Worm (Caenorhabditis elegans) whole organism, mixed stage, embryonic: ENCODE data around the gene B0334.20.

Experiments used
- blmp-1 ChIP-seq: fragments of 150-350 bp; optimal IDR thresholded peaks from 2 replicates; lab custom pipeline; 2014; ENCODE audit warnings: missing biosample characterization, missing genetic modification characterization
- ceh-39 ChIP-seq: fragments of 150-350 bp; optimal IDR thresholded peaks from 2 replicates; lab custom pipeline; 2014; ENCODE audit warnings: missing biosample characterization, missing genetic modification characterization
- ceh-83 ChIP-seq: fragments of 200-800 bp; sonication (Bioruptor generic); optimal IDR thresholded peaks from 2 replicates; lab custom pipeline; 2018; ENCODE audit warnings: mild to moderate bottlenecking, missing genetic modification characterization, missing compliant biosample characterization
- cnd-1 ChIP-seq: fragments of 200-800 bp; sonication (Bioruptor generic); optimal IDR thresholded peaks from 2 replicates; lab custom pipeline; 2018; ENCODE audit warnings: mild to moderate bottlenecking, missing genetic modification characterization, missing compliant biosample characterization
- elt-1 ChIP-seq: sonication (generic microtip); optimal IDR thresholded peaks from 2 replicates; lab custom pipeline; 2017; ENCODE audit warnings: missing genetic modification characterization, mild to moderate bottlenecking, missing compliant biosample characterization, antibody characterized with exemption, moderate library complexity, borderline replicate concordance; ENCODE audit not compliant: insufficient read depth
- elt-3 ChIP-seq: fragments of 150-350 bp; optimal IDR thresholded peaks from 2 replicates; lab custom pipeline; 2014; ENCODE audit warnings: missing biosample characterization, missing genetic modification characterization
- flh-1 ChIP-seq: fragments of 200-800 bp; sonication (Bioruptor generic); optimal IDR thresholded peaks from 2 replicates; lab custom pipeline; 2018; ENCODE audit warnings: mild to moderate bottlenecking, missing genetic modification characterization, moderate library complexity, missing compliant biosample characterization
- ham-2 ChIP-seq: fragments of 200-800 bp; sonication (Bioruptor generic); optimal IDR thresholded peaks from 2 replicates; lab custom pipeline; 2018; ENCODE audit warnings: mild to moderate bottlenecking, missing genetic modification characterization, missing compliant biosample characterization
- hlh-1 ChIP-seq: fragments of 150-350 bp; optimal IDR thresholded peaks from 2 replicates; lab custom pipeline; 2014; ENCODE audit warnings: missing biosample characterization, missing genetic modification reagents, missing genetic modification characterization
- lin-13 ChIP-seq: fragments of 150-350 bp; optimal IDR thresholded peaks from 2 replicates; lab custom pipeline; 2014; ENCODE audit warnings: missing biosample characterization, missing genetic modification characterization
- lin-32 ChIP-seq: fragments of 200-800 bp; sonication (Bioruptor generic); optimal IDR thresholded peaks from 2 replicates; lab custom pipeline; 2018; ENCODE audit warnings: mild to moderate bottlenecking, missing genetic modification characterization, missing compliant biosample characterization
- lsy-2 ChIP-seq: fragments of 150-350 bp; optimal IDR thresholded peaks from 2 replicates; lab custom pipeline; 2014; ENCODE audit warnings: missing biosample characterization, missing genetic modification characterization
- mab-5 ChIP-seq: fragments of 150-350 bp; optimal IDR thresholded peaks from 2 replicates; lab custom pipeline; 2014; ENCODE audit warnings: missing biosample characterization, missing genetic modification characterization
- mls-2 ChIP-seq: sonication (generic microtip); optimal IDR thresholded peaks from 2 replicates; lab custom pipeline; 2016; ENCODE audit warnings: mild to moderate bottlenecking, missing genetic modification characterization, moderate library complexity, missing compliant biosample characterization
- nhr-12 ChIP-seq: fragments of 150-350 bp; optimal IDR thresholded peaks from 2 replicates; lab custom pipeline; 2014; ENCODE audit warnings: missing biosample characterization, missing genetic modification characterization
- nhr-2 ChIP-seq: fragments of 150-350 bp; optimal IDR thresholded peaks from 2 replicates; lab custom pipeline; 2014; ENCODE audit warnings: missing biosample characterization, missing genetic modification characterization
- nhr-237 ChIP-seq: fragments of 150-350 bp; optimal IDR thresholded peaks from 2 replicates; lab custom pipeline; 2014; ENCODE audit warnings: missing biosample characterization, missing genetic modification characterization
- nhr-28 ChIP-seq: fragments of 150-350 bp; optimal IDR thresholded peaks from 2 replicates; lab custom pipeline; 2014; ENCODE audit warnings: missing biosample characterization, missing genetic modification characterization
- nhr-76 ChIP-seq: sonication (generic microtip); optimal IDR thresholded peaks from 2 replicates; lab custom pipeline; 2017; ENCODE audit warnings: missing biosample characterization, missing genetic modification characterization
- pha-4 ChIP-seq: fragments of 150-350 bp; optimal IDR thresholded peaks from 2 replicates; lab custom pipeline; 2018; ENCODE audit warnings: missing biosample characterization, missing genetic modification reagents, missing genetic modification characterization
- sem-2 ChIP-seq: fragments of 200-800 bp; sonication (Bioruptor generic); optimal IDR thresholded peaks from 2 replicates; lab custom pipeline; 2018; ENCODE audit warnings: mild to moderate bottlenecking, missing genetic modification characterization, missing compliant biosample characterization
- snpc-4 ChIP-seq: fragments of 150-350 bp; optimal IDR thresholded peaks from 2 replicates; lab custom pipeline; 2014; ENCODE audit warnings: missing biosample characterization, missing genetic modification characterization
- sptf-1 ChIP-seq: sonication (generic microtip); optimal IDR thresholded peaks from 2 replicates; lab custom pipeline; 2017; ENCODE audit warnings: mild to moderate bottlenecking, missing genetic modification characterization, moderate library complexity, missing compliant biosample characterization
- tbx-8 ChIP-seq: fragments of 200-800 bp; sonication (Bioruptor generic); optimal IDR thresholded peaks from 2 replicates; lab custom pipeline; 2018; ENCODE audit warnings: mild to moderate bottlenecking, missing genetic modification characterization, moderate library complexity, missing compliant biosample characterization
- unc-120 ChIP-seq: sonication (generic microtip); optimal IDR thresholded peaks from 2 replicates; lab custom pipeline; 2017; ENCODE audit warnings: missing genetic modification characterization, missing compliant biosample characterization; ENCODE audit not compliant: poor library complexity, severe bottlenecking
- unc-39 ChIP-seq: fragments of 150-350 bp; optimal IDR thresholded peaks from 2 replicates; lab custom pipeline; 2014; ENCODE audit warnings: missing biosample characterization, missing genetic modification characterization

B0334.20 gene

DNA sequence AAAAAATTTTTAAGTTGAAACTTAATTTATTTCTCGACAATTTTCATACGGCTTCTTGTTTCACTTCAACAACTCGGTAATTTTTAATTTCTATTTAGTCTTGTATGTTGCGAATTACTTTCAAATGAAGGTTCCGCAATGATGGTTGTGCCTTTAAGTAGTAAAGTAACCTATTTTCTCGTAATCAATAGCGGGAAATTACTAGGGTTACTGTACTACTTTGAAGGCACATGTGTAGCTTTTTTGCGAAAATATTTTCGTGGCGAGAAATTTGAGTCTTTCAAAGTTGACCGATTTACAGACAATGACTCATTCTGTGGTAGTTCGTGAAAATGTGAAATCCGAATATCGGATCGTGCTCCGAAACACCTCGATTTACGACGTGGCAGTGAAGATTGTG is 17.9 kb upstream of the B0334.20 start, which contains the start of gene B0334.10:
TSS of gene B0334.10 (plus strand) at position 301 of the 400 bp plus-strand sequence.
- no peak for TF ChIP-seq ham-2 (GFP tag; lab: Kevin White, UChicago)
- no peak for TF ChIP-seq sem-2
- no peak for TF ChIP-seq snpc-4 (tag; lab: Kevin White, UChicago)
- TF ChIP-seq nhr-28, result no peak
- TF ChIP-seq mls-2, result no peak
- no peak for TF ChIP-seq nhr-76 (tag; lab: Kevin White, UChicago)
- TF ChIP-seq elt-3 (tag; lab: Kevin White, UChicago), result no peak
- no peak for TF ChIP-seq mab-5 (tag; lab: Kevin White, UChicago)
- TF ChIP-seq unc-120, result no peak

DNA sequence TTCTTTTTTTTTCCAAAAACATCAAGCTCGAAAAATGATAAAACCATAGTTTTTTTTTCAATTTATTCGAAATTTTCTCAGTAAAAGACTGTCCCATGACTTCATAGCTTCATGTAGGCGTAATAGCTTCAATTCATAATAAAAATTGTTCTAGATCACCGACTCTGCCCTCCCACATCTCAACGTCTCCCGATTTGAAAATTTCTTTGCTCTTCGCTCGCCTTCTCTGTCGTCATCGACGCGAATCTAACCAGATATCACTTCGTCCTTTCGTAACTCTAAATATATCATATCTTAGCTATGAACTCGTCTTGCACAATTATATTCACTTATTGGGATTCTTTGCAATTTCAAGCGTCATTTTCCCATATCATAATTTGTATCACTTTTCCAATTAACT is 14.5 kb upstream of the B0334.20 start, which contains the start of gene srh-44:
TSS of gene srh-44 (plus strand) at position 301 of the 400 bp plus-strand sequence.
- TF ChIP-seq sptf-1 (no peak), blmp-1 (tag; lab: Kevin White, UChicago) (no peak), cnd-1 (tag; lab: Kevin White, UChicago) (no peak)
- TF ChIP-seq, all 35 proteins: peak for 0

DNA sequence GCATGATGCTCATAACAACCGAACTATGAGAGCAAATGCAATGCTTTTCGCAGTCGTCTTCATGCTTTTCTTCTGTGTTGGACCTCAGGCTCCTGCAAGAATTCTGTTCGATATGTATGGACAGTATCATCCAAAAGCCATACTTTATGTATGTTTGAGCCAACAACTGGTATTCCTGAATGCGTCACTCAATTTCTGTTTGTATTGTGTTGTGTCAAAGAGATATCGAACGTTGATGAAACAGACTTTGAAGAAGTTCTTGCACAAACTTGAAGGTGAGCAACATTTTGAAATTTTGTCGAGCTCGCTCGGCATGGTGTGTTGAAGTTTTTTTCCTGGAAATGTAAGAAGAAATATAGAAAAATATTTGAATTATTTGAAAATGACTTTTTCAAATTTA is 12.7 kb upstream of the B0334.20 start:
- TF ChIP-seq mab-5 (tag; lab: Kevin White, UChicago), result no peak
- TF ChIP-seq lin-13 (tag; lab: Kevin White, UChicago), result no peak
- TF ChIP-seq sem-2, result no peak
- TF ChIP-seq tbx-8 (GFP tag; lab: Kevin White, UChicago), result no peak

DNA sequence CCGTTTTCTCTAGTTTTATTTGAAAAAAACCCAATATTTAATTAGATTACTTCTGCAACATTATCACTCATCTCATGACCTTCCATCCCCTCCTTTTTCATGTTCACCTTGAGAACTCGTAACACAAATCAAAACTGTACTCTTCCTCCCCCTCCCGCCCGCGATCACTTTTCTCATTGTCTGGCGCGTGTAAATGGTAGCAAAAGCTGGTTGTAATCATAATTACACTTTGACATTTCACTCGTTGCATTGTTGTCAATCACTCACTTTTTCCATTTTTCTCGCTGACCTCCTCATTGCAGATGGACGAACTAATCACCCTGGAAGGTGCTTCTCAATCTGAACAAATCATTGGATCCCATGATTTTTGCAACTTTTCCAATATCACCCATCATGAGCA is 10.1 kb upstream of the B0334.20 start, which contains the start of gene npr-41:
TSS of gene npr-41 (plus strand) at position 301 of the 400 bp plus-strand sequence.
- TF ChIP-seq sptf-1 (no peak), blmp-1 (tag; lab: Kevin White, UChicago) (no peak), ceh-83 (GFP tag; lab: Kevin White, UChicago) (no peak), unc-39 (tag; lab: Kevin White, UChicago) (no peak), nhr-2 (tag; lab: Kevin White, UChicago) (no peak), flh-1 (no peak), nhr-237 (no peak), snpc-4 (tag; lab: Kevin White, UChicago) (no peak), mab-5 (tag; lab: Kevin White, UChicago) (no peak), nhr-28 (no peak), sem-2 (no peak), nhr-12 (tag; lab: Kevin White, UChicago) (no peak), ceh-39 (tag; lab: Kevin White, UChicago) (no peak), hlh-1 (no peak)
- TF ChIP-seq, all 35 proteins: peak for 0

DNA sequence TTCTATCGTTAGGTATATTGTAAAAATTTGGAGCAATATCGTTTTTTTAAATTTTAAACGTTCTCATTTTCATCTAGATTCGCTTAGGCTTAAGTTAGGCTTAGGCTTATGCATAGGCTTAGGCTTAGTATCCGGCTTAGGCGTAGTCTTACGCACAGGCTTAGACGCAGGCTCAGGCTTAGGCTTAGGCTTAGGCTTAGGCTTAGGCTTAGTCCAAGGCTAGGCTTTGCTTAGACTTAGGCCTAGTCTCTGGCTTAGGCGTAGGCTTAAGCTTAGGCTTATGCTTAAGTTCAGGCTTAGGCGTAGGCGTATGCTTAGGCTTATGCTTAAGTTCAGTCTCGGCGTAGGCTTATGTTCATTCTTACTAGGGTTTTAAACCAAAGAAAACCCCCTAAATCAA is 3.5 kb upstream of the B0334.20 start:
- TF ChIP-seq unc-39 (tag; lab: Kevin White, UChicago) (no peak), snpc-4 (tag; lab: Kevin White, UChicago) (no peak), lsy-2 (tag; lab: Kevin White, UChicago) (no peak), nhr-28 (no peak), tbx-8 (GFP tag; lab: Kevin White, UChicago) (no peak), pha-4 (tag; lab: Kevin White, UChicago) (no peak), sptf-1 (peak; percentile 23), elt-3 (tag; lab: Kevin White, UChicago) (no peak), blmp-1 (tag; lab: Kevin White, UChicago) (no peak), ham-2 (GFP tag; lab: Kevin White, UChicago) (peak; percentile 23), sem-2 (no peak)
- TF ChIP-seq, all 35 proteins: peak for 2

DNA sequence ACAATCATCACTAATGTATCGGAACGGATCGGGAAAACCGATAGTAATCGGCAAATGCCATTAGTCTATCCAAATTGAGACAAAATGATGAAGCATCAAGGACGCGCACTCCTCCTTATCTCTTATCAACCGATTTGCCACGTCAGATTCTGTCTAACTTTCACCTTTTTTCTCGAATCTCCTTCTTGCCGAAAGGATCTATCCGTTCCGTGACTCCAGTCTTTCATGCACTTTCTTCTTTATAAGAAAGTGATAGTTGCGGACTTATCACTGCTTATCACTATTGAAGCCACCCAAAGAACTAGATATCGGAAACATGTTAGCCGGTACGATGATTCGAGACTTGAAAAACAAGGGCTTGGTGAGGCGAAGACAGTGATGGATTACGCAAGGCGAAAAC is 1.7 kb upstream of the B0334.20 start:
- TF ChIP-seq ceh-39 (tag; lab: Kevin White, UChicago), result no peak
- TF ChIP-seq nhr-28, result no peak
- TF ChIP-seq unc-39 (tag; lab: Kevin White, UChicago), result no peak
- peak; percentile 91 for TF ChIP-seq blmp-1 (tag; lab: Kevin White, UChicago)
- no peak for TF ChIP-seq mls-2
- peak; percentile 93 for TF ChIP-seq elt-3 (tag; lab: Kevin White, UChicago)
- peak; percentile 59 for TF ChIP-seq ham-2 (GFP tag; lab: Kevin White, UChicago)
- peak; percentile 35 for TF ChIP-seq elt-1 (tag; lab: Kevin White, UChicago)
- TF ChIP-seq sptf-1, result no peak
- TF ChIP-seq pha-4 (tag; lab: Kevin White, UChicago), result no peak
- TF ChIP-seq flh-1, result no peak
- TF ChIP-seq lin-32 (GFP tag; lab: Kevin White, UChicago), result no peak
- no peak for TF ChIP-seq nhr-12 (tag; lab: Kevin White, UChicago)

DNA sequence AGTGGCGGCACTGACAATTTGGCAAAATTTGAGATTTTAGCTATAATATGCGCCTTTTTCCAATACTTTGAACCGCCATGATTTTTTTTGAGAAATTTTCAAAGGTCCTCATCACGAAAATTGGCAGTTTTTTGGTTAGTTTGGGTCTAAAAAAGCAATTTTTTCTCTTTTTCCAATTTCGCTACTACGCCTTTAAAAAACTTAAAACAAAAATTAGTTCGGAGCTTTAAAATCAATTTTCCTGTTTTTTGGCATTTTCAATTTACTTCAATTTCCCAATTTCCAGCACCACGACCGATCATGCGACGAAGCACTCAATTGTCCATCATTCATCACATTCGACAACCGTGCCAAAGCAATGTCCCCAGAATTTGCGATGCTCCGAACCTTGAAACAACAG is 2.9 kb downstream of the B0334.20 start, which contains the start of gene B0334.5:
TSS of gene B0334.5 (plus strand) at position 301 of the 400 bp plus-strand sequence.
- TF ChIP-seq nhr-12 (tag; lab: Kevin White, UChicago) (no peak), pha-4 (tag; lab: Kevin White, UChicago) (no peak)
